Fruit fly (Drosophila melanogaster) whole organism, prepupa: ENCODE results near the gene CG9393.

Experiments
- CG11762 ChIP-seq: fragments of 200-800 bp; sonication (Bioruptor generic); optimal IDR thresholded peaks from 3 replicates; lab custom pipeline; 2016; ENCODE audit warnings: missing biosample characterization, missing genetic modification characterization; ENCODE audit not compliant: insufficient read depth
- CG1621 ChIP-seq: fragments of 200-800 bp; sonication (Bioruptor generic); optimal IDR thresholded peaks from 3 replicates; lab custom pipeline; 2018; ENCODE audit warnings: missing biosample characterization, mild to moderate bottlenecking, missing genetic modification characterization
- CG32006 ChIP-seq: fragments of 200-800 bp; sonication (Bioruptor generic); optimal IDR thresholded peaks from 3 replicates; lab custom pipeline; 2017; ENCODE audit warnings: missing biosample characterization, mild to moderate bottlenecking, missing genetic modification characterization
- CG6808 ChIP-seq: fragments of 200-800 bp; sonication (Bioruptor generic); optimal IDR thresholded peaks from 3 replicates; lab custom pipeline; 2017; ENCODE audit warnings: missing biosample characterization, missing genetic modification characterization, mild to moderate bottlenecking, moderate library complexity, missing genetic modification reagents
- Hr39 ChIP-seq: fragments of 200-800 bp; sonication (Bioruptor generic); optimal IDR thresholded peaks from 2 replicates; lab custom pipeline; 2016; ENCODE audit warnings: missing biosample characterization, missing genetic modification characterization
- Lpt ChIP-seq: fragments of 200-800 bp; sonication (Bioruptor generic); optimal IDR thresholded peaks from 3 replicates; lab custom pipeline; 2016; ENCODE audit warnings: missing biosample characterization, missing genetic modification characterization
- Sox102F ChIP-seq: fragments of 200-800 bp; sonication (Bioruptor generic); optimal IDR thresholded peaks from 2 replicates; lab custom pipeline; 2016; ENCODE audit warnings: missing biosample characterization, mild to moderate bottlenecking, missing genetic modification characterization
- achi ChIP-seq: fragments of 200-800 bp; sonication (Bioruptor generic); optimal IDR thresholded peaks from 3 replicates; lab custom pipeline; 2016; ENCODE audit warnings: missing biosample characterization, missing genetic modification characterization
- eg ChIP-seq: fragments of 200-800 bp; sonication (Bioruptor generic); IDR thresholded peaks from 3 replicates; pipeline ENCODE4 v1.3.6; 2022; ENCODE audit warnings: missing biosample characterization, missing genetic modification characterization

DNA sequence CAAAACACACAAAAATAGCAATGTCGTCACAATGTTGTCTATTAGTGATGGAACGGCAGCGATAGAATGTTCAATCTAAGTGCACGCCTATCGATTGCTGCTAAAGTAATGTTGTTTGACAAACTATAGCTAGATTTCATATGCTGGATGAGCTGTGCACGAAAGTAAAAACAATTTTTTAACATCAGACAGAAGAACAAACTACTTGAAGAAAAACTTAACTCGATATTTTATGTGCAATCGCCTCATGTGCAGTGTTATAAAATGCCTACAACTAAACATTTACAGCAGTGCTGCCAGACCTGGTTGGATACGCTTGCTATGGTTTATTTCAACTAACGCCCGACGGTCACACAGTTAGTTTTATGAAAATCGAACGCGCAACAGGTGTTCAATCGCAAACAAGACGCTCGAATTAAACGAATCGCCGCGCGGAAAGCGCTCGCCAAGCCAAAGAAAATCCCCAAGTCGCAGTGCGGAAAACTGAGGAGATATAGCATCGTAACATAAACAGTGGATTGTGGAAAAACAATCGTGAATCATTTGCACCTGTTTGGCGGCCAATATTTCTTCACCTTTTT, 27.6 kb upstream of the CG9393 start, which contains the start of the genes bocks and CG8312:
- TF ChIP-seq CG6808 (GFP tag; lab: Kevin White, UChicago) (no peak), CG11762 (GFP tag; lab: Kevin White, UChicago) (no peak), Hr39 (GFP tag; lab: Kevin White, UChicago) (peak; percentile 17), CG32006 (GFP tag; lab: Kevin White, UChicago) (no peak), eg (no peak), Sox102F (no peak), achi (GFP tag; lab: Kevin White, UChicago) (no peak), Lpt (no peak), CG1621 (tag; lab: Kevin White, UChicago) (no peak)
